Worm (Caenorhabditis elegans): ENCODE measurements around the gene mlt-3.

The mlt-3 gene

ce11 chrIV:12203968-12204367 is 22.9 kb downstream of the mlt-3 start:
- TF ChIP-seq unc-62 (GFP tag; optimal IDR thresholded peaks at IDR 0.05 in 1 of 2) (no peak), unc-62 (tag; optimal IDR thresholded peaks at IDR 0.05) (no peak), nhr-6 (tag; optimal IDR thresholded peaks at IDR 0.05) (peak; percentile 23), dmd-9 (GFP tag; IDR thresholded peaks at IDR 0.05) (no peak), nhr-42 (GFP tag; IDR thresholded peaks at IDR 0.05) (no peak)

- TF ChIP-seq dmd-6 (GFP tag; IDR thresholded peaks at IDR 0.05) (no peak), tra-1 (GFP tag; IDR thresholded peaks at IDR 0.05) (no peak), snpc-1.2 (GFP tag; IDR thresholded peaks at IDR 0.05) (no peak), F44E2.7 (GFP tag; IDR thresholded peaks at IDR 0.05) (no peak), php-3 (GFP tag; IDR thresholded peaks at IDR 0.05) (no peak), aha-1 (tag) (no peak), vab-7 (GFP tag; IDR thresholded peaks at IDR 0.05) (no peak), lin-38 (GFP tag; IDR thresholded peaks at IDR 0.05) (no peak), R02D3.7 (tag; optimal IDR thresholded peaks at IDR 0.05) (no peak), daf-8 (GFP tag; IDR thresholded peaks at IDR 0.05) (no peak), lin-29 (GFP tag; IDR thresholded peaks at IDR 0.05) (no peak), daf-19 (GFP tag; conservative IDR thresholded peaks at IDR 0.05) (no peak), lim-7 (GFP tag; IDR thresholded peaks at IDR 0.05) (no peak), pqm-1 (tag; optimal IDR thresholded peaks at IDR 0.05) (no peak), ama-1 (optimal IDR thresholded peaks at IDR 0.05) (no peak), rbr-2 (tag; optimal IDR thresholded peaks at IDR 0.05) (no peak)
These were observed 24.0 kb downstream of the mlt-3 start, which contains the start of gene F35G2.1 for ce11 chrIV:12202949-12203348. Gene F35G2.1, plus strand, starts transcription at chrIV:12203249.

DNA sequence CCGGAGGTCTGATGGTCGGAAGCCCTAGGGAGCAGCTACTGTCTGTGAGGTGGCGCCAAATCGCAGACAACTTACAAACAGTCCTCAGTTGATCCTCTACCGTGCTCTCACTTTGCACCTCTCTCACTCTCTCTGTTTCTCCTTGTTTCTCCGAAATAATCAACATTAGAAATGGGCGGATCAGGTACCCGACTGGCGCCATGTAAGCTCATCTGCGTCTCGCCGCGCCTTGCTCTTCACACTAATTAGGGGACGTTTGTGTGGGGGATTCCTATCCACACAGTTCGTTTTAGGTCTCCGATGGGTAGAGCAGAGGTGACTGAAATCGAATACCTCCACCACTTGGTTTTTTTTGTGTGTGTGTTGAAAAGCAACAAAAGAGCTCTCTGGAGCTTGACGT is 24.9 kb downstream of the mlt-3 start:
- TF ChIP-seq F10B5.3 (tag; optimal IDR thresholded peaks at IDR 0.05) (no peak), aly-2 (tag; optimal IDR thresholded peaks at IDR 0.05) (no peak), egl-43 (GFP tag; IDR thresholded peaks at IDR 0.05) (peak; percentile 71; the same call in 1 of the 2 replicates), ceh-20 (GFP tag; IDR thresholded peaks at IDR 0.05) (no peak), madf-9 (GFP tag; conservative IDR thresholded peaks at IDR 0.05) (0 out of 2 replicates have a peak, but pooled peaks have one; percentile 8), ceh-82 (tag; optimal IDR thresholded peaks at IDR 0.05) (no peak), mes-2 (tag; optimal IDR thresholded peaks at IDR 0.05; ENCODE audit: poor library complexity, severe bottlenecking) (no peak), aha-1 (tag) (no peak)

DNA sequence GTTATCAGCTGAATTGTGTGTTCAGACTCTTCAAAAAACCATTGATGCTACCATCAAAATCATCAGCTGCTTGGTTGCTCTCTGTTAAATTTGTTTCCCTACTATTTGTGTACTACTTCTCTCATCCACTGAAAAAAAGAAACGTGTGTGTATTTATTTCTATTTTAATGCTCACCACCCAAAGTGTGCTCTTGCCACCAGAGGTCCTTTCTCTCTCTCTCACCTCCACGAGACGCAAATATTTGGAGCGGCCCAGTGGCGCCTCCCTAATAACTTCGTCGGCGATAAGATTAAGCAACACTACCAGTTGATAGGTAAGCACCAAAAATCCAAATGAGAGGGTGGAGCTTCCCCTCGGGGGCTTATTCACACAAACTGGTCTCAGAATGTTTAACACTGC is 26.1 kb downstream of the mlt-3 start:
- TF ChIP-seq nhr-77 (tag; optimal IDR thresholded peaks at IDR 0.05) = no peak
- 0 out of 2 replicates have a peak, but pooled peaks have one; percentile 21 for TF ChIP-seq pha-4 (GFP tag; IDR thresholded peaks at IDR 0.05)
- no peak for TF ChIP-seq pha-4 (tag; optimal IDR thresholded peaks at IDR 0.05)
- no peak for TF ChIP-seq lim-7 (GFP tag; IDR thresholded peaks at IDR 0.05)
- peak; percentile 11; the same call in 1 of the 2 replicates for TF ChIP-seq dmd-6 (GFP tag; IDR thresholded peaks at IDR 0.05)
- no peak for TF ChIP-seq ceh-62 (tag; optimal IDR thresholded peaks at IDR 0.05)
- TF ChIP-seq dmd-9 (GFP tag; IDR thresholded peaks at IDR 0.05) = no peak
- TF ChIP-seq skn-1 (tag; optimal IDR thresholded peaks at IDR 0.05) = no peak
- TF ChIP-seq zag-1 (tag; optimal IDR thresholded peaks at IDR 0.05) = no peak
- TF ChIP-seq nhr-111 (GFP tag; optimal IDR thresholded peaks at IDR 0.05) = no peak

DNA sequence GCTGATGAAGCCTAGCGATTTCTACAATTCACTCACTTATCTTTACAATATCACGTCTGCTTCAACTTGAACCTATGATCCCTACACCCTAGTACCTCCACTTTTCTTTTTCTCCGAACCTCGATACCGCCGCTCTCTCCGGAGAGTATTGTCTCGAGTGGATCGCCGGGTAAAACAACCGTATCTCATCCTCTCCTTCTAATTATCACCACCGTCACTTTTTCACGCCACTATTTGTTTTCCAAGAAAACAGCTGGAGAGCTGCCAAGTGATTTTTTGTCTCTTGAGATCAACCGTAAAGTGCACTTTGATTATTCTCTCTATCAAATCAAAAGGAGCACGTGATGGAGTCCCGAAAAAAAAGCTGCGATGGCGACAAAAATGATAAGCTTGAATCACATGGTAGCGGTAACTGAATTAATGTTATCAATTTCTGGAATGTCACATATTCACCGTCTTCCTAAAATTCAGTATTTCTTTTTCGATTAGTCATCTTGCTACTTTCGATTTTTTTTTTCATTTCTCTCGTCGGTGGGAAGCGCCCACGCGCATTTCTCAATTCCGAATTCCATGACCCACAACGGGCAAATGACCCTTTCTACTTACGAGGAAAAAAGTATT is 27.3 kb downstream of the mlt-3 start:
- TF ChIP-seq mep-1 (tag; optimal IDR thresholded peaks at IDR 0.05) = no peak
- no peak for TF ChIP-seq spr-3 (GFP tag; optimal IDR thresholded peaks at IDR 0.05)
- TF ChIP-seq unc-39 (tag; optimal IDR thresholded peaks at IDR 0.05) = no peak
- TF ChIP-seq arid-1 (GFP tag; conservative IDR thresholded peaks at IDR 0.05) = no peak
- no peak for TF ChIP-seq T20F7.1 (GFP tag; optimal IDR thresholded peaks at IDR 0.05)
- 0 out of 2 replicates have a peak, but pooled peaks have one; percentile 14 for TF ChIP-seq pha-4 (GFP tag; IDR thresholded peaks at IDR 0.05)
- TF ChIP-seq pha-4 (tag; optimal IDR thresholded peaks at IDR 0.05) = no peak
- TF ChIP-seq egl-27 (tag; optimal IDR thresholded peaks at IDR 0.05) = no peak
- no peak for TF ChIP-seq Y105C5A.15 (GFP tag; IDR thresholded peaks at IDR 0.05)
- peak in 1 of 2 experiments; percentile 3 for TF ChIP-seq lsy-2 (tag; optimal IDR thresholded peaks at IDR 0.05)
- peak; percentile 19 for TF ChIP-seq nhr-77 (tag; optimal IDR thresholded peaks at IDR 0.05)
- no peak for TF ChIP-seq daf-12 (tag; optimal IDR thresholded peaks at IDR 0.05)
- peak; percentile 3 for TF ChIP-seq nhr-48 (tag; optimal IDR thresholded peaks at IDR 0.05)
- TF ChIP-seq ceh-82 (tag; optimal IDR thresholded peaks at IDR 0.05) = no peak
- TF ChIP-seq lin-15B (tag; optimal IDR thresholded peaks at IDR 0.05) = no peak
- TF ChIP-seq tra-1 (GFP tag; IDR thresholded peaks at IDR 0.05) = no peak
- TF ChIP-seq ZK546.5 (tag; optimal IDR thresholded peaks at IDR 0.05) = no peak
